Fruit fly (Drosophila melanogaster): Measurements from ENCODE around the gene pira.

Gene pira

dm6 chrX:12737735-12738390 lies 25.5 kb downstream of the pira start (continued):
- TF ChIP-seq eve (GFP tag; optimal IDR thresholded peaks at IDR 0.05) (no peak), CG15269 (tag; optimal IDR thresholded peaks at IDR 0.05) (peak; percentile 84), ewg (GFP tag; optimal IDR thresholded peaks at IDR 0.05) (peak; percentile 62), emc (GFP tag; optimal IDR thresholded peaks at IDR 0.05) (no peak), fd3F (GFP tag; optimal IDR thresholded peaks at IDR 0.05) (peak; percentile 67), slbo (GFP tag; IDR thresholded peaks at IDR 0.05) (peak; percentile 63), psq (GFP tag; optimal IDR thresholded peaks at IDR 0.05) (no peak), chn (GFP tag; optimal IDR thresholded peaks at IDR 0.05) (no peak), CG18476 (GFP tag; optimal IDR thresholded peaks at IDR 0.05) (peak; percentile 59), sisA (GFP tag; IDR thresholded peaks at IDR 0.05) (peak; percentile 55), Ada2b (GFP tag; IDR thresholded peaks at IDR 0.05) (0 out of 2 replicates have a peak, but pooled peaks have one; percentile 25), tap (tag; optimal IDR thresholded peaks at IDR 0.05) (peak; percentile 74), CG10267 (tag; optimal IDR thresholded peaks at IDR 0.05) (peak; percentile 71), Jarid2 (GFP tag; optimal IDR thresholded peaks at IDR 0.05) (peak; percentile 34), dmrt11E (tag; optimal IDR thresholded peaks at IDR 0.05) (peak; percentile 58), sens (GFP tag) (peak; percentile 92), dan (GFP tag; IDR thresholded peaks at IDR 0.05) (no peak), D19A (tag; optimal IDR thresholded peaks at IDR 0.05) (peak; percentile 70), CG7786 (GFP tag; optimal IDR thresholded peaks at IDR 0.05) (no peak), pho (GFP tag; optimal IDR thresholded peaks at IDR 0.05) (peak; percentile 1), CG15514 (GFP tag; optimal IDR thresholded peaks at IDR 0.05) (peak; percentile 36), wor (GFP tag; IDR thresholded peaks at IDR 0.05) (peak; percentile 37; the same call in 1 of the 2 replicates), Trl (optimal IDR thresholded peaks at IDR 0.05) (no peak), Trl (GFP tag; optimal IDR thresholded peaks at IDR 0.05) (peak; percentile 4), ftz-f1 (GFP tag; optimal IDR thresholded peaks at IDR 0.05) (no peak), Bteb2 (GFP tag; optimal IDR thresholded peaks at IDR 0.05) (peak; percentile 1), Fer3 (tag; optimal IDR thresholded peaks at IDR 0.05) (peak; percentile 60), CG30020 (tag; optimal IDR thresholded peaks at IDR 0.05) (peak; percentile 47), hb (GFP tag; IDR thresholded peaks at IDR 0.05; ENCODE audit: partially characterized antibody) (no peak), Atf-2 (GFP tag; optimal IDR thresholded peaks at IDR 0.05) (peak; percentile 54), CG12219 (GFP tag; optimal IDR thresholded peaks at IDR 0.05) (peak; percentile 12), D19B (GFP tag; optimal IDR thresholded peaks at IDR 0.05) (peak; percentile 52), CG2875 (GFP tag; optimal IDR thresholded peaks at IDR 0.05) (peak; percentile 41), CG17802 (tag; optimal IDR thresholded peaks at IDR 0.05) (no peak), nerfin-1 (tag; optimal IDR thresholded peaks at IDR 0.05) (peak; percentile 62), Med (GFP tag) (peak; percentile 65), CG1602 (GFP tag; optimal IDR thresholded peaks at IDR 0.05) (peak; percentile 57), abd-A (tag; optimal IDR thresholded peaks at IDR 0.05) (no peak), odd (GFP tag; optimal IDR thresholded peaks at IDR 0.05) (peak; percentile 72), Adf1 (GFP tag; IDR thresholded peaks at IDR 0.05) (peak; percentile 2; the same call in 1 of the 2 replicates), trem (tag; optimal IDR thresholded peaks at IDR 0.05) (peak; percentile 35), C15 (GFP tag; IDR thresholded peaks at IDR 0.05) (no peak), CG4617 (GFP tag; optimal IDR thresholded peaks at IDR 0.05; ENCODE audit: borderline replicate concordance) (no peak), CG17829 (tag; optimal IDR thresholded peaks at IDR 0.05) (peak; percentile 76), twi (tag; optimal IDR thresholded peaks at IDR 0.05) (peak; percentile 5), fru (optimal IDR thresholded peaks at IDR 0.05) (no peak), lilli (GFP tag; optimal IDR thresholded peaks at IDR 0.05) (peak; percentile 14), Hr3 (GFP tag; optimal IDR thresholded peaks at IDR 0.05) (peak; percentile 72), Abd-B (GFP tag; optimal IDR thresholded peaks at IDR 0.05) (peak; percentile 69), dpn (GFP tag; optimal IDR thresholded peaks at IDR 0.05) (peak; percentile 33 to 58), CG11695 (GFP tag; IDR thresholded peaks at IDR 0.05) (peak; percentile 79)

Data from whole organism, embryonic.